2 worm cellular contexts compared by ENCODE assay signal in genomic region chrIV:9511221-9511638, ce11.
TF ChIP-seq lines count a peak whose summit lies in the region.

No protein-coding gene starts in this region.

TF ChIP-seq in whole organism, L1 larva, 84 proteins besides CTCF, POLR2A, EP300 and RAD21 (continued from another document):
- TF ChIP-seq lin-15B (tag; optimal IDR thresholded peaks at IDR 0.05; lab: Kevin White, UChicago) (peak; percentile 45), skn-1 (tag; optimal IDR thresholded peaks at IDR 0.05; lab: Kevin White, UChicago) (peak; percentile 59), ama-1 (optimal IDR thresholded peaks at IDR 0.05; lab: Kevin White, UChicago) (peak; percentile 87), pag-3 (tag; optimal IDR thresholded peaks at IDR 0.05; lab: Kevin White, UChicago; ENCODE audit: borderline replicate concordance, insufficient read depth) (no peak), nhr-47 (tag; optimal IDR thresholded peaks at IDR 0.05; lab: Kevin White, UChicago) (peak; percentile 95), nhr-12 (tag; optimal IDR thresholded peaks at IDR 0.05; lab: Kevin White, UChicago) (no peak), pqm-1 (tag; optimal IDR thresholded peaks at IDR 0.05; lab: Kevin White, UChicago) (no peak), nhr-85 (tag; lab: Kevin White, UChicago) (peak; percentile 96), fkh-10 (GFP tag; optimal IDR thresholded peaks at IDR 0.05; lab: Kevin White, UChicago) (peak; percentile 29), fkh-8 (tag; optimal IDR thresholded peaks at IDR 0.05; lab: Kevin White, UChicago) (peak; percentile 84), lin-39 (tag; optimal IDR thresholded peaks at IDR 0.05; lab: Kevin White, UChicago) (peak; percentile 82), ztf-11 (tag; optimal IDR thresholded peaks at IDR 0.05; lab: Kevin White, UChicago) (peak in 1 of 2 experiments; percentile 84), elt-2 (tag; optimal IDR thresholded peaks at IDR 0.05; lab: Kevin White, UChicago) (no peak), lin-14 (GFP tag; optimal IDR thresholded peaks at IDR 0.05; lab: Kevin White, UChicago) (peak; percentile 89), unc-86 (tag; optimal IDR thresholded peaks at IDR 0.05; lab: Kevin White, UChicago) (peak; percentile 82), ceh-90 (tag; optimal IDR thresholded peaks at IDR 0.05; lab: Kevin White, UChicago) (no peak), ets-5 (GFP tag; IDR thresholded peaks at IDR 0.05; lab: Robert Waterston, UW) (no peak), xbp-1 (tag; optimal IDR thresholded peaks at IDR 0.05; lab: Kevin White, UChicago) (peak; percentile 91), alr-1 (tag; optimal IDR thresholded peaks at IDR 0.05; lab: Kevin White, UChicago; ENCODE audit: borderline replicate concordance) (no peak), nhr-71 (tag; optimal IDR thresholded peaks at IDR 0.05; lab: Kevin White, UChicago) (peak; percentile 95), mef-2 (tag; optimal IDR thresholded peaks at IDR 0.05; lab: Kevin White, UChicago) (peak; percentile 48), mab-9 (GFP tag; IDR thresholded peaks at IDR 0.05; lab: Robert Waterston, UW) (peak; percentile 80), blmp-1 (tag; optimal IDR thresholded peaks at IDR 0.05; lab: Kevin White, UChicago) (peak; percentile 56), F16B12.6 (tag; optimal IDR thresholded peaks at IDR 0.05; lab: Kevin White, UChicago) (peak; percentile 64), elt-3 (tag; optimal IDR thresholded peaks at IDR 0.05; lab: Kevin White, UChicago) (peak in 5 of 6 experiments; percentile 31 to 61 (median 47)), ceh-88 (GFP tag; IDR thresholded peaks at IDR 0.05; lab: Robert Waterston, UW) (no peak; the same call in 1 of the 2 replicates), ztf-4 (tag; optimal IDR thresholded peaks at IDR 0.05; lab: Kevin White, UChicago) (peak; percentile 60), grh-1 (GFP tag; IDR thresholded peaks at IDR 0.05; lab: Robert Waterston, UW) (peak; percentile 81), C04F5.9 (tag; optimal IDR thresholded peaks at IDR 0.05; lab: Kevin White, UChicago) (peak; percentile 62), C34B4.2 (tag; optimal IDR thresholded peaks at IDR 0.05; lab: Kevin White, UChicago) (no peak), jun-1 (tag; optimal IDR thresholded peaks at IDR 0.05; lab: Kevin White, UChicago) (peak; percentile 52), unc-98 (GFP tag; IDR thresholded peaks at IDR 0.05; lab: Robert Waterston, UW) (no peak)

TF ChIP-seq in whole organism, L4 larva, 104 proteins besides CTCF, POLR2A, EP300 and RAD21 (continued from another document):
- no peak; the same call in none of the 2 replicates for TF ChIP-seq ctbp-1 (GFP tag; IDR thresholded peaks at IDR 0.05; lab: Robert Waterston, UW)
- TF ChIP-seq dmd-9 (GFP tag; IDR thresholded peaks at IDR 0.05; lab: Robert Waterston, UW) = no peak
- no peak for TF ChIP-seq lin-1 (GFP tag; IDR thresholded peaks at IDR 0.05; lab: Robert Waterston, UW)
- peak; percentile 66 for TF ChIP-seq hlh-30 (tag; optimal IDR thresholded peaks at IDR 0.05; lab: Kevin White, UChicago; ENCODE audit: insufficient read depth)
- TF ChIP-seq nhr-10 (tag; optimal IDR thresholded peaks at IDR 0.05; lab: Kevin White, UChicago) = peak; percentile 37
- peak; percentile 67 for TF ChIP-seq nhr-102 (tag; optimal IDR thresholded peaks at IDR 0.05; lab: Kevin White, UChicago)
- TF ChIP-seq fkh-10 (GFP tag; optimal IDR thresholded peaks at IDR 0.05; lab: Kevin White, UChicago) = peak; percentile 38
- TF ChIP-seq unc-62 (GFP tag; optimal IDR thresholded peaks at IDR 0.05 in 1 of 2; lab: Kevin White, UChicago) = peak in 1 of 2 experiments; percentile 86
- TF ChIP-seq unc-62 (tag; optimal IDR thresholded peaks at IDR 0.05; lab: Kevin White, UChicago) = no peak
- peak; percentile 40; the same call in 1 of the 2 replicates for TF ChIP-seq ceh-20 (GFP tag; IDR thresholded peaks at IDR 0.05; lab: Robert Waterston, UW)
- TF ChIP-seq tra-1 (GFP tag; IDR thresholded peaks at IDR 0.05; lab: Robert Waterston, UW) = 0 out of 2 replicates have a peak, but pooled peaks have one; percentile 17
- no peak for TF ChIP-seq ceh-28 (tag; optimal IDR thresholded peaks at IDR 0.05; lab: Kevin White, UChicago)
